Fruit fly (Drosophila melanogaster): Measurements from ENCODE around the gene brwl.

Gene brwl

dm6 chr2L:9568360-9569088 lies at the start of gene brwl (continued):
- peak; percentile 93 for TF ChIP-seq TFAM (GFP tag; optimal IDR thresholded peaks at IDR 0.05)
- peak; percentile 98 for TF ChIP-seq mam (GFP tag; optimal IDR thresholded peaks at IDR 0.05)
- TF ChIP-seq CG10147 (GFP tag; optimal IDR thresholded peaks at IDR 0.05) = peak; percentile 98
- peak; percentile 98 for TF ChIP-seq jigr1 (GFP tag; IDR thresholded peaks at IDR 0.05)
- peak; percentile 97 for TF ChIP-seq tx (GFP tag; optimal IDR thresholded peaks at IDR 0.05)
- peak; percentile 98 for TF ChIP-seq jumu (GFP tag; optimal IDR thresholded peaks at IDR 0.05)
- peak; percentile 98 for TF ChIP-seq CG16863 (GFP tag; optimal IDR thresholded peaks at IDR 0.05)
- peak; percentile 97 for TF ChIP-seq slou (GFP tag; optimal IDR thresholded peaks at IDR 0.05)
- peak; percentile 92 for TF ChIP-seq p53 (GFP tag; optimal IDR thresholded peaks at IDR 0.05)
- peak; percentile 98 for TF ChIP-seq CG11504 (tag; optimal IDR thresholded peaks at IDR 0.05)
- TF ChIP-seq ato (GFP tag; IDR thresholded peaks at IDR 0.05; ENCODE audit: partially characterized antibody) = peak; percentile 61; the same call in 1 of the 2 replicates
- peak; percentile 94 for TF ChIP-seq dimm (GFP tag; IDR thresholded peaks at IDR 0.05)
- TF ChIP-seq Ravus (GFP tag; IDR thresholded peaks at IDR 0.05) = peak; percentile 95
- peak; percentile 99 for TF ChIP-seq gsb-n (tag; optimal IDR thresholded peaks at IDR 0.05)
- TF ChIP-seq sqz (GFP tag; optimal IDR thresholded peaks at IDR 0.05) = peak; percentile 98
- TF ChIP-seq PHDP (tag; optimal IDR thresholded peaks at IDR 0.05) = peak; percentile 99
- TF ChIP-seq dati (GFP tag; IDR thresholded peaks at IDR 0.05) = peak; percentile 86
- peak; percentile 98 for TF ChIP-seq CG12155 (GFP tag; optimal IDR thresholded peaks at IDR 0.05)
- peak; percentile 95 for TF ChIP-seq dan (GFP tag; IDR thresholded peaks at IDR 0.05)
- TF ChIP-seq nmo (GFP tag; optimal IDR thresholded peaks at IDR 0.05) = peak; percentile 99
- peak; percentile 100 for TF ChIP-seq CG9727 (GFP tag; optimal IDR thresholded peaks at IDR 0.05)
- TF ChIP-seq fu2 (GFP tag; optimal IDR thresholded peaks at IDR 0.05) = peak; percentile 96
- peak; percentile 99 for TF ChIP-seq unpg (GFP tag; optimal IDR thresholded peaks at IDR 0.05)
- peak; percentile 99 for TF ChIP-seq CG17359 (tag; optimal IDR thresholded peaks at IDR 0.05)
- TF ChIP-seq psq (GFP tag; optimal IDR thresholded peaks at IDR 0.05) = peak; percentile 93
- TF ChIP-seq CG12942 (GFP tag; optimal IDR thresholded peaks at IDR 0.05) = peak; percentile 99
- no peak for TF ChIP-seq cad (GFP tag; optimal IDR thresholded peaks at IDR 0.05)
- TF ChIP-seq CG15269 (tag; optimal IDR thresholded peaks at IDR 0.05) = peak; percentile 99
- TF ChIP-seq CG32767 (GFP tag; IDR thresholded peaks at IDR 0.05) = peak; percentile 99
- TF ChIP-seq Chrac-16 (GFP tag; optimal IDR thresholded peaks at IDR 0.05) = peak; percentile 99
- peak; percentile 99 for TF ChIP-seq Hsf (GFP tag; optimal IDR thresholded peaks at IDR 0.05)
- peak; percentile 99 for TF ChIP-seq Ada2b (GFP tag; IDR thresholded peaks at IDR 0.05)
- TF ChIP-seq dmrt11E (tag; optimal IDR thresholded peaks at IDR 0.05) = peak; percentile 99
- peak; percentile 98 for TF ChIP-seq CG10959 (GFP tag; IDR thresholded peaks at IDR 0.05)
- peak; percentile 99 for TF ChIP-seq odd (GFP tag; optimal IDR thresholded peaks at IDR 0.05)
- peak; percentile 93 for TF ChIP-seq Elba2 (GFP tag; optimal IDR thresholded peaks at IDR 0.05)
- TF ChIP-seq mld (GFP tag; IDR thresholded peaks at IDR 0.05; ENCODE audit: partially characterized antibody) = no peak
- peak; percentile 98 for TF ChIP-seq CG6689 (GFP tag; IDR thresholded peaks at IDR 0.05)
- peak; percentile 96 for TF ChIP-seq CG8089 (GFP tag; optimal IDR thresholded peaks at IDR 0.05)
- peak; percentile 98 for TF ChIP-seq ara (GFP tag; IDR thresholded peaks at IDR 0.05)
- peak; percentile 97 for TF ChIP-seq sug (tag; optimal IDR thresholded peaks at IDR 0.05)
- peak; percentile 97 for TF ChIP-seq CG11456 (GFP tag; IDR thresholded peaks at IDR 0.05)
- TF ChIP-seq esg (GFP tag; conservative IDR thresholded peaks at IDR 0.05) = peak; percentile 98
- TF ChIP-seq ERR (GFP tag; optimal IDR thresholded peaks at IDR 0.05) = peak; percentile 96
- TF ChIP-seq ap (GFP tag; IDR thresholded peaks at IDR 0.05) = peak; percentile 97
- peak; percentile 99 for TF ChIP-seq Ptx1 (GFP tag; IDR thresholded peaks at IDR 0.05)
- TF ChIP-seq B-H2 (GFP tag; optimal IDR thresholded peaks at IDR 0.05) = peak; percentile 98
- TF ChIP-seq hb (GFP tag; IDR thresholded peaks at IDR 0.05; ENCODE audit: partially characterized antibody) = no peak
- TF ChIP-seq cato (GFP tag; optimal IDR thresholded peaks at IDR 0.05; ENCODE audit: borderline replicate concordance) = peak; percentile 98
- peak; percentile 76 for TF ChIP-seq bigmax (GFP tag; optimal IDR thresholded peaks at IDR 0.05)
